Worm (Caenorhabditis elegans) whole organism, L1 larva: ENCODE results near the gene sra-14.

Source experiments
- Y116A8C.19 ChIP-seq: sonication (generic microtip); optimal IDR thresholded peaks from 2 replicates; lab custom pipeline; 2016; ENCODE audit warnings: missing compliant biosample characterization, missing genetic modification characterization, borderline replicate concordance
- aly-2 ChIP-seq: fragments of 150-350 bp; optimal IDR thresholded peaks from 2 replicates; lab custom pipeline; 2014; ENCODE audit warnings: missing biosample characterization, missing genetic modification characterization
- ceh-63 ChIP-seq: fragments of 200-800 bp; sonication (Bioruptor generic); optimal IDR thresholded peaks from 2 replicates; lab custom pipeline; 2018; ENCODE audit warnings: mild to moderate bottlenecking, missing genetic modification characterization, missing compliant biosample characterization
- ceh-8 ChIP-seq: fragments of 200-800 bp; sonication (Bioruptor generic); optimal IDR thresholded peaks from 2 replicates; lab custom pipeline; 2018; ENCODE audit warnings: mild to moderate bottlenecking, missing genetic modification characterization, moderate library complexity, missing compliant biosample characterization
- ceh-82 ChIP-seq, 3 experiments: fragments of 150-350 bp in 1 of 3; sonication (generic microtip) in 2 of 3; optimal IDR thresholded peaks; 2 replicates each; lab custom pipeline; 2014 to 2017; ENCODE audit warnings: missing biosample characterization in 3 of 3, missing genetic modification characterization in 3 of 3
- ceh-90 ChIP-seq: sonication (generic microtip); optimal IDR thresholded peaks from 2 replicates; lab custom pipeline; 2016; ENCODE audit warnings: missing genetic modification characterization, missing compliant biosample characterization
- ces-1 ChIP-seq: fragments of 150-350 bp; optimal IDR thresholded peaks from 2 replicates; lab custom pipeline; 2014; ENCODE audit warnings: missing biosample characterization, missing genetic modification reagents, missing genetic modification characterization
- dsc-1 ChIP-seq: sonication (generic microtip); optimal IDR thresholded peaks from 2 replicates; lab custom pipeline; 2016; ENCODE audit warnings: mild to moderate bottlenecking, missing genetic modification characterization, missing compliant biosample characterization
- efl-1 ChIP-seq, 4 experiments: fragments of 150-350 bp; optimal IDR thresholded peaks in 3 of 4; peaks in 1 of 4; 1 replicate in 1 of 4; 2 replicates in 3 of 4; lab custom pipeline; 2014; ENCODE audit warnings: missing biosample characterization in 2 of 4, missing genetic modification characterization in 2 of 4, missing genetic modification reagents in 2 of 4
- egl-13 ChIP-seq: sonication (generic microtip); optimal IDR thresholded peaks from 2 replicates; lab custom pipeline; 2016; ENCODE audit warnings: missing genotype, missing genetic modification reagents, missing genetic modification characterization, missing compliant biosample characterization
- elt-2 ChIP-seq: sonication (generic microtip); optimal IDR thresholded peaks from 2 replicates; lab custom pipeline; 2016; ENCODE audit warnings: missing genetic modification characterization, mild to moderate bottlenecking, inconsistent platforms, missing compliant biosample characterization, missing genetic modification reagents
- fkh-8 ChIP-seq: sonication (generic microtip); optimal IDR thresholded peaks from 2 replicates; lab custom pipeline; 2016; ENCODE audit warnings: mild to moderate bottlenecking, missing genetic modification characterization, missing compliant biosample characterization
- fos-1 ChIP-seq: fragments of 150-350 bp; optimal IDR thresholded peaks from 2 replicates; lab custom pipeline; 2014; ENCODE audit warnings: missing biosample characterization, missing genetic modification characterization
- hlh-17 ChIP-seq: fragments of 200-800 bp; sonication (Bioruptor generic); optimal IDR thresholded peaks from 2 replicates; lab custom pipeline; 2018; ENCODE audit warnings: missing genetic modification characterization, mild to moderate bottlenecking, missing compliant biosample characterization, moderate library complexity, borderline replicate concordance
- hpl-2 ChIP-seq: fragments of 150-350 bp; optimal IDR thresholded peaks from 2 replicates; lab custom pipeline; 2014; ENCODE audit warnings: missing biosample characterization, missing genetic modification reagents, missing genetic modification characterization
- isw-1 ChIP-seq: fragments of 200-800 bp; sonication (Bioruptor generic); IDR thresholded peaks from 2 replicates; pipeline ENCODE4 v1.3.6; 2022; ENCODE audit warnings: missing genetic modification characterization, missing compliant biosample characterization
- lin-14 ChIP-seq: fragments of 200-800 bp; sonication (Bioruptor generic); optimal IDR thresholded peaks from 2 replicates; lab custom pipeline; 2018; ENCODE audit warnings: mild to moderate bottlenecking, missing genetic modification characterization, moderate library complexity, missing compliant biosample characterization
- lin-15B ChIP-seq: fragments of 150-350 bp; sonication (generic microtip); optimal IDR thresholded peaks from 3 replicates; lab custom pipeline; 2014; ENCODE audit warnings: missing biosample characterization, missing genetic modification characterization
- lin-39 ChIP-seq: fragments of 150-350 bp; optimal IDR thresholded peaks from 2 replicates; lab custom pipeline; 2014; ENCODE audit warnings: missing biosample characterization, missing genetic modification reagents, missing genetic modification characterization
- lsy-2 ChIP-seq, 2 experiments: fragments of 150-350 bp; optimal IDR thresholded peaks; 2 replicates each; lab custom pipeline; 2014; ENCODE audit warnings: missing biosample characterization in 2 of 2, missing genetic modification characterization in 2 of 2
- mab-9 ChIP-seq: fragments of 200-800 bp; sonication (Bioruptor generic); IDR thresholded peaks from 2 replicates; pipeline ENCODE4 v1.3.6; 2022; ENCODE audit warnings: missing genetic modification reagents, missing genetic modification characterization, missing compliant biosample characterization
- mef-2 ChIP-seq: fragments of 150-350 bp; optimal IDR thresholded peaks from 2 replicates; lab custom pipeline; 2014; ENCODE audit warnings: missing biosample characterization, missing genetic modification characterization
- mep-1 ChIP-seq: fragments of 150-350 bp; optimal IDR thresholded peaks from 2 replicates; lab custom pipeline; 2014; ENCODE audit warnings: missing biosample characterization, missing genetic modification characterization
- nhr-19 ChIP-seq: fragments of 200-800 bp; sonication (Bioruptor generic); conservative IDR thresholded peaks from 2 replicates; pipeline ENCODE4 v1.3.6; 2022; ENCODE audit warnings: missing genetic modification characterization, missing compliant biosample characterization
- nhr-20 ChIP-seq: sonication (generic microtip); optimal IDR thresholded peaks from 2 replicates; lab custom pipeline; 2016; ENCODE audit warnings: mild to moderate bottlenecking, missing genetic modification characterization, missing compliant biosample characterization
- nhr-237 ChIP-seq: fragments of 150-350 bp; optimal IDR thresholded peaks from 2 replicates; lab custom pipeline; 2014; ENCODE audit warnings: missing biosample characterization, missing genetic modification characterization
- nhr-84 ChIP-seq: sonication (generic microtip); optimal IDR thresholded peaks from 2 replicates; lab custom pipeline; 2017; ENCODE audit warnings: missing biosample characterization, missing genetic modification characterization
- nhr-85 ChIP-seq: sonication (generic microtip); peaks from one replicate; lab custom pipeline; 2016; ENCODE audit warnings: missing genetic modification characterization, inconsistent platforms, missing compliant biosample characterization
- pax-3 ChIP-seq: fragments of 200-800 bp; sonication (Bioruptor generic); optimal IDR thresholded peaks from 2 replicates; lab custom pipeline; 2018; ENCODE audit warnings: mild to moderate bottlenecking, missing genetic modification characterization, moderate library complexity, missing compliant biosample characterization
- pqm-1 ChIP-seq: sonication (generic microtip); optimal IDR thresholded peaks from 3 replicates; lab custom pipeline; 2017; ENCODE audit warnings: missing biosample characterization, missing genetic modification characterization
- skn-1 ChIP-seq: fragments of 150-350 bp; optimal IDR thresholded peaks from 2 replicates; lab custom pipeline; 2014; ENCODE audit warnings: missing biosample characterization, missing genetic modification characterization
- snpc-4 ChIP-seq: fragments of 150-350 bp; optimal IDR thresholded peaks from 2 replicates; lab custom pipeline; 2014; ENCODE audit warnings: missing biosample characterization, missing genetic modification characterization
- snu-23 ChIP-seq: sonication (generic microtip); optimal IDR thresholded peaks from 2 replicates; lab custom pipeline; 2016; ENCODE audit warnings: missing genetic modification characterization, missing compliant biosample characterization
- swsn-7 ChIP-seq: sonication (generic microtip); optimal IDR thresholded peaks from 2 replicates; lab custom pipeline; 2016; ENCODE audit warnings: missing genetic modification characterization, missing compliant biosample characterization
- tlp-1 ChIP-seq: fragments of 150-350 bp; optimal IDR thresholded peaks from 2 replicates; lab custom pipeline; 2014; ENCODE audit warnings: missing biosample characterization, missing genetic modification characterization
- unc-130 ChIP-seq: fragments of 150-350 bp; optimal IDR thresholded peaks from 2 replicates; lab custom pipeline; 2017; ENCODE audit warnings: missing biosample characterization, missing genetic modification characterization, inconsistent platforms
- unc-30 ChIP-seq: sonication (generic microtip); optimal IDR thresholded peaks from 2 replicates; lab custom pipeline; 2017; ENCODE audit warnings: missing biosample characterization, missing genetic modification characterization
- unc-62 ChIP-seq: fragments of 150-350 bp; optimal IDR thresholded peaks from 2 replicates; lab custom pipeline; 2014; ENCODE audit warnings: missing biosample characterization, missing genetic modification reagents, missing genetic modification characterization
- unc-98 ChIP-seq: fragments of 200-800 bp; sonication (Bioruptor generic); IDR thresholded peaks from 2 replicates; pipeline ENCODE4 v1.3.6; 2022; ENCODE audit warnings: missing genetic modification characterization, missing compliant biosample characterization
- ztf-11 ChIP-seq, 2 experiments: sonication (generic microtip); optimal IDR thresholded peaks; 2 replicates each; lab custom pipeline; 2016 to 2017; ENCODE audit warnings: missing genetic modification characterization in 2 of 2, missing biosample characterization in 1 of 2, missing compliant biosample characterization in 1 of 2

The sra-14 gene

DNA sequence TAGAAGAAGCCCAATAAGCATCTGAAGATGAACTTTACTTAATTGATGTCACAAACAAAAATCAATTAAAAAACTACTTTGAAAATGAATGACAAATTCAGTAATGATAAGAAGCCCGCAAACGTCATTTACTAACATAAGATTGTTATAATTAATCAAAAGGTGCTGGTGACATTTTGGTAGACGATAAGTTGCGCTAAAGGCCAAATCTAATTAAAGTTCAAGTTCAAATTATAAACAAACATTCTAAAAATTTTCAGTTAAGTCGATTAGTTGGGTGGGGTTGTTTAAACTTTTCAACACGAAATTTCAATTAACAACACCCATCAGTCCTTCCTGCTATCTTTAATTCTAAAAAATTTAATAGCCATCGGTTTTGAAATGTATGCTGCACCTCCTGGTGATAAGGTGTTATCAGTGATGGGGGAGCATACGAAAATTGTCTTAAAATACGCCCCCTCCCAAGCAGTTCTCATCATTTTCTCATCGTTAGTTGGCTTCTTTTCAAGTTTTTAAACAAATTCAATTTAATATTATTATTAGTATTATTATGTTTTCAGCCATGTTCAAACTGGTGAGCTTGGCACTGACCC, 10.1 kb downstream of the sra-14 start, which contains the start of the genes clec-62 and clec-63:
Gene clec-62 (minus strand): TSS at position 51 of the 593 bp plus-strand sequence.
Gene clec-63 (plus strand): TSS at position 561 of the 593 bp plus-strand sequence.
- TF ChIP-seq pax-3 (tag; lab: Kevin White, UChicago) = peak; percentile 21
- TF ChIP-seq pqm-1 (tag; lab: Kevin White, UChicago) = peak; percentile 35
- TF ChIP-seq unc-130 = no peak
- TF ChIP-seq tlp-1 (tag; lab: Kevin White, UChicago) = peak; percentile 55
- TF ChIP-seq ztf-11 (tag; optimal IDR thresholded peaks at IDR 0.05; lab: Kevin White, UChicago) = no peak
- no peak for TF ChIP-seq aly-2 (tag; lab: Kevin White, UChicago)
- TF ChIP-seq egl-13 (tag; lab: Kevin White, UChicago) = no peak
- TF ChIP-seq ceh-63 = no peak
- TF ChIP-seq elt-2 (tag; lab: Kevin White, UChicago) = peak; percentile 81
- no peak for TF ChIP-seq lin-15B

DNA sequence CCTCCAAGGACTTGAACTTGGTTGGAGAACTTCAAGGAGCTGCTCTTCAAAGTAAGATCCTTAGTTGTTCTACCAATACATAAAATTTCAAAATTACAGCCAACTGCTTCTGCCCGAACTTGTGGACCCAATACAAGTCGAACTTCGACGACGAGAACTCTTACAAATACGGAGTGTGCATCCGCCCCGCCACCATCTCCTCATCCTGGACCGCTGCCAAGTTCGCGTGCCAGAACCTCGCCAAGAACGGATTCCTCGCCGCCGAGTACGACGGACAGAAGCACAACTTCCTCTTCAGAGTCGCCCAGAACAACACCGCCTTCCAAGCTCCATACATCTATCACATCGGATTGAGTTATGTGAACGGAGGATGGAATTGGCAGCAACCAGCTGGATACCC, 11.6 kb downstream of the sra-14 start:
- no peak for TF ChIP-seq lin-14 (GFP tag; lab: Kevin White, UChicago)
- TF ChIP-seq dsc-1 (tag; lab: Kevin White, UChicago) = no peak
- no peak for TF ChIP-seq nhr-84
- no peak for TF ChIP-seq unc-98 (GFP tag; lab: Robert Waterston, UW)
- TF ChIP-seq ceh-90 (tag; lab: Kevin White, UChicago) = no peak
- no peak for TF ChIP-seq efl-1 (optimal IDR thresholded peaks at IDR 0.05; lab: Kevin White, UChicago)
- no peak for TF ChIP-seq efl-1 (GFP tag; optimal IDR thresholded peaks at IDR 0.05 in 1 of 2; lab: Kevin White, UChicago)
- no peak for TF ChIP-seq fos-1 (tag; lab: Kevin White, UChicago)
- TF ChIP-seq lin-39 (tag; lab: Kevin White, UChicago) = no peak
- TF ChIP-seq pqm-1 (tag; lab: Kevin White, UChicago) = no peak
- TF ChIP-seq hlh-17 (GFP tag; lab: Kevin White, UChicago) = no peak

DNA sequence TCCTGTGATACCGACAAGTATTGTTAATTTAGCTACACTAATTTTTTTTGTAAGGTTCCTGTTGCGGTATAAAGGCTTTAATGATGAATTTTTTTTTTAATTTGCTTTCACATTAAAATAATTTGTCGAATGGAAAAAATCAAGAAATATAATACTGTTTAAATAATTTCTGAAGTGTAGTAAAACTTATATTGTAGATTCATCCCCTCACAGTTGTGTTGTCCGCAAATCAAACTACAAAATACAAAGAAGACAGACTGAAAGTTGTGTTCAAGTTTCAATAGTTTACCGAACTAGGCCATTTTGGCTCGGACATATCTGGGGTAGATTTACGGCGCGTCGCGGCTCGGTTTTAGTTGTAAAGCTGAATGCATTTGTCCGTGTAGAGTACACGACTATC, 12.3 kb downstream of the sra-14 start:
- TF ChIP-seq ceh-8 (GFP tag; lab: Kevin White, UChicago) (no peak), nhr-19 (GFP tag; lab: Robert Waterston, UW) (no peak), efl-1 (optimal IDR thresholded peaks at IDR 0.05; lab: Kevin White, UChicago) (no peak), efl-1 (GFP tag; optimal IDR thresholded peaks at IDR 0.05 in 1 of 2; lab: Kevin White, UChicago) (peak in 1 of 2 experiments; percentile 69)

DNA sequence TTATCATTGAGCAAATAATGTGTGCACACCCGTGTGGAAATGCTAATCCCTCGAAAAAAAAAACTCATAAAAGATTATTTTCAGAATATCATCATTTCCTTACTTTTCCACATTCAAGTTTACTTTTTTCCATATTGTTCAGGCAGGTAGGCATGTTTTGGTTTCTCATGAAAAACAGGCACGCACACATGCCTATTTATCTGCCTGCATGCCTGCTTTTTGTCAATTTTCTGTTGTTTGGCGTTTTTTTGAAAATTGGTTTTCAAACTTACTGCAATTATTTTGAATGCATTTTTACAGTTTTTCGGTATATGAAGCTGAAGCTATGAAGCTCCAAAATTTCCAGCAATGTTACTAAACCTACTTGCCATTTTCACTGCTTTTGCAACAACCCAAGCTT, 12.9 kb downstream of the sra-14 start, which contains the start of gene clec-64:
Gene clec-64 (plus strand): TSS at position 301 of the 400 bp plus-strand sequence.
- TF ChIP-seq nhr-85 (no peak), swsn-7 (tag; lab: Kevin White, UChicago) (no peak), unc-62 (GFP tag; lab: Kevin White, UChicago) (no peak), lsy-2 (tag; optimal IDR thresholded peaks at IDR 0.05; lab: Kevin White, UChicago) (no peak), mef-2 (tag; lab: Kevin White, UChicago) (no peak), ceh-82 (tag; optimal IDR thresholded peaks at IDR 0.05; lab: Kevin White, UChicago) (no peak)

DNA sequence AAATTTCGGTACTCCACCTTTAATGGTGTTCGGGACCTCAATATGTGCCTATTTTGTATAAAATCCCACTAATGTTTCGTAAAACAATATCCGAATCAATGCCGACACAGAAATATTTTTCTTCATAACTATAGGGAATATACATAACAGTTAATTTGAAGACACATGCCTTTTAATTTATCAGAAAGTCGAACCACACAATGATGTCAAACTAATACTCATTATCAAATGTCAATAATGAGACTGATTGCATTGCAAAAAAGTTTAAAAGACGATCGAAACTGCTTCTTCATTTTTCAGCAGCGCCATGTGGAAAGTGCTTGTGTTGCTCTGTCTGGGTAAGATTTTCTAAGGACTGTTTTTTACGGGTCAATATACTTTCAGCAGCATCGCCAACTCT, 16.0 kb downstream of the sra-14 start, which contains the start of gene clec-65:
Gene clec-65 (plus strand): TSS at position 301 of the 400 bp plus-strand sequence.
- TF ChIP-seq Y116A8C.19 (tag; lab: Kevin White, UChicago) = no peak
- TF ChIP-seq, all 84 proteins: peak for 0

DNA sequence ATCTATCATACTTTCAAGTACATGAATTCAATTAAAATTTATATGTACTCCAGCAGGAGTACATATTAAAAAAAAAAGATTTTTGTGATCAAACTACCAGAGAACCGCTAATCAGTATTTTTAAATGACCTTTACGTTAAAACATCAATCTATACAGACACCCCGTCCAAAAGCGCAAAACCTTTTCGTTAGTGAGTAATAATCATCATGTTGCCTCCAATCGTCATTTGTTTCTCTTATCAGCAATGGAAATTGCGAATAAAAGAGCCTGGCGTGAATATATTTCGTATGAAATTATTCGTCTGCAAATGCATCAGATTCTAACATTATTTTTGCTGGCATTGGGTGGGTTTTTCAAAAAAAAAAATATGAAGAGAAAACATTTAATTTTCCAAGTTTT, 19.1 kb downstream of the sra-14 start, which contains the start of gene clec-66:
Gene clec-66 (plus strand): TSS at position 225 of the 400 bp plus-strand sequence.
- TF ChIP-seq unc-30 (tag; lab: Kevin White, UChicago) (no peak), mep-1 (tag; lab: Kevin White, UChicago) (no peak), skn-1 (tag; lab: Kevin White, UChicago) (no peak), isw-1 (no peak), snu-23 (GFP tag; lab: Kevin White, UChicago) (no peak), hpl-2 (GFP tag; lab: Kevin White, UChicago) (no peak), snpc-4 (tag; lab: Kevin White, UChicago) (no peak), ceh-82 (tag; optimal IDR thresholded peaks at IDR 0.05; lab: Kevin White, UChicago) (no peak), ces-1 (no peak), nhr-237 (tag; lab: Kevin White, UChicago) (no peak), ceh-63 (no peak), egl-13 (tag; lab: Kevin White, UChicago) (no peak), efl-1 (optimal IDR thresholded peaks at IDR 0.05; lab: Kevin White, UChicago) (no peak), efl-1 (GFP tag; optimal IDR thresholded peaks at IDR 0.05 in 1 of 2; lab: Kevin White, UChicago) (no peak), unc-98 (GFP tag; lab: Robert Waterston, UW) (no peak), fkh-8 (tag; lab: Kevin White, UChicago) (no peak), nhr-20 (tag; lab: Kevin White, UChicago) (no peak), mab-9 (GFP tag; lab: Robert Waterston, UW) (no peak)
- TF ChIP-seq, all 84 proteins: peak for 0
